Worm (Caenorhabditis elegans) whole organism, L1 larva: ENCODE measurements around the gene col-72.

ENCODE experiments used
- C04F5.9 ChIP-seq: sonication (generic microtip); optimal IDR thresholded peaks from 2 replicates; lab custom pipeline; 2016; ENCODE audit warnings: missing genetic modification characterization, missing compliant biosample characterization
- C34B4.2 ChIP-seq: sonication (generic microtip); optimal IDR thresholded peaks from 2 replicates; lab custom pipeline; 2017; ENCODE audit warnings: mild to moderate bottlenecking, missing genetic modification characterization, missing compliant biosample characterization
- Y116A8C.19 ChIP-seq: sonication (generic microtip); optimal IDR thresholded peaks from 2 replicates; lab custom pipeline; 2016; ENCODE audit warnings: missing compliant biosample characterization, missing genetic modification characterization, borderline replicate concordance
- blmp-1 ChIP-seq: fragments of 150-350 bp; optimal IDR thresholded peaks from 2 replicates; lab custom pipeline; 2014; ENCODE audit warnings: missing biosample characterization, missing genetic modification characterization
- ceh-8 ChIP-seq: fragments of 200-800 bp; sonication (Bioruptor generic); optimal IDR thresholded peaks from 2 replicates; lab custom pipeline; 2018; ENCODE audit warnings: mild to moderate bottlenecking, missing genetic modification characterization, moderate library complexity, missing compliant biosample characterization
- ceh-82 ChIP-seq, 3 experiments: fragments of 150-350 bp in 1 of 3; sonication (generic microtip) in 2 of 3; optimal IDR thresholded peaks; 2 replicates each; lab custom pipeline; 2014 to 2017; ENCODE audit warnings: missing biosample characterization in 3 of 3, missing genetic modification characterization in 3 of 3
- ceh-88 ChIP-seq: fragments of 200-800 bp; sonication (Bioruptor generic); IDR thresholded peaks from 2 replicates; pipeline ENCODE4 v1.3.6; 2022; ENCODE audit warnings: missing genetic modification characterization, missing compliant biosample characterization
- ces-1 ChIP-seq: fragments of 150-350 bp; optimal IDR thresholded peaks from 2 replicates; lab custom pipeline; 2014; ENCODE audit warnings: missing biosample characterization, missing genetic modification reagents, missing genetic modification characterization
- dsc-1 ChIP-seq: sonication (generic microtip); optimal IDR thresholded peaks from 2 replicates; lab custom pipeline; 2016; ENCODE audit warnings: mild to moderate bottlenecking, missing genetic modification characterization, missing compliant biosample characterization
- egl-13 ChIP-seq: sonication (generic microtip); optimal IDR thresholded peaks from 2 replicates; lab custom pipeline; 2016; ENCODE audit warnings: missing genotype, missing genetic modification reagents, missing genetic modification characterization, missing compliant biosample characterization
- egl-27 ChIP-seq, 2 experiments: fragments of 150-350 bp in 1 of 2; sonication (generic microtip); optimal IDR thresholded peaks; 3 replicates each; lab custom pipeline; 2017 to 2018; ENCODE audit warnings: missing biosample characterization in 2 of 2, missing genetic modification characterization in 2 of 2, missing genetic modification reagents in 2 of 2
- elt-2 ChIP-seq: sonication (generic microtip); optimal IDR thresholded peaks from 2 replicates; lab custom pipeline; 2016; ENCODE audit warnings: missing genetic modification characterization, mild to moderate bottlenecking, inconsistent platforms, missing compliant biosample characterization, missing genetic modification reagents
- elt-3 ChIP-seq, 6 experiments: fragments of 150-350 bp in 1 of 6; sonication (generic microtip); optimal IDR thresholded peaks; 2 replicates each; lab custom pipeline; 2017 to 2018; ENCODE audit warnings: missing biosample characterization in 6 of 6, missing genetic modification characterization in 6 of 6, inconsistent platforms in 1 of 6
- fkh-8 ChIP-seq: sonication (generic microtip); optimal IDR thresholded peaks from 2 replicates; lab custom pipeline; 2016; ENCODE audit warnings: mild to moderate bottlenecking, missing genetic modification characterization, missing compliant biosample characterization
- hlh-17 ChIP-seq: fragments of 200-800 bp; sonication (Bioruptor generic); optimal IDR thresholded peaks from 2 replicates; lab custom pipeline; 2018; ENCODE audit warnings: missing genetic modification characterization, mild to moderate bottlenecking, missing compliant biosample characterization, moderate library complexity, borderline replicate concordance
- hpl-2 ChIP-seq: fragments of 150-350 bp; optimal IDR thresholded peaks from 2 replicates; lab custom pipeline; 2014; ENCODE audit warnings: missing biosample characterization, missing genetic modification reagents, missing genetic modification characterization
- irx-1 ChIP-seq: sonication (generic microtip); optimal IDR thresholded peaks from 2 replicates; lab custom pipeline; 2016; ENCODE audit warnings: missing genetic modification characterization, missing compliant biosample characterization
- jun-1 ChIP-seq: fragments of 150-350 bp; optimal IDR thresholded peaks from 2 replicates; lab custom pipeline; 2014; ENCODE audit warnings: missing biosample characterization, missing genetic modification reagents, missing genetic modification characterization
- lin-13 ChIP-seq: fragments of 150-350 bp; optimal IDR thresholded peaks from 2 replicates; lab custom pipeline; 2014; ENCODE audit warnings: missing biosample characterization, missing genetic modification reagents, missing genetic modification characterization
- lin-14 ChIP-seq: fragments of 200-800 bp; sonication (Bioruptor generic); optimal IDR thresholded peaks from 2 replicates; lab custom pipeline; 2018; ENCODE audit warnings: mild to moderate bottlenecking, missing genetic modification characterization, moderate library complexity, missing compliant biosample characterization
- lin-15B ChIP-seq: fragments of 150-350 bp; sonication (generic microtip); optimal IDR thresholded peaks from 3 replicates; lab custom pipeline; 2014; ENCODE audit warnings: missing biosample characterization, missing genetic modification characterization
- lin-35 ChIP-seq, 2 experiments: fragments of 150-350 bp; optimal IDR thresholded peaks; 2 replicates each; lab custom pipeline; 2014; ENCODE audit warnings: missing biosample characterization in 2 of 2, missing genetic modification characterization in 2 of 2, missing genetic modification reagents in 2 of 2
- nhr-19 ChIP-seq: fragments of 200-800 bp; sonication (Bioruptor generic); conservative IDR thresholded peaks from 2 replicates; pipeline ENCODE4 v1.3.6; 2022; ENCODE audit warnings: missing genetic modification characterization, missing compliant biosample characterization
- nhr-20 ChIP-seq: sonication (generic microtip); optimal IDR thresholded peaks from 2 replicates; lab custom pipeline; 2016; ENCODE audit warnings: mild to moderate bottlenecking, missing genetic modification characterization, missing compliant biosample characterization
- nhr-237 ChIP-seq: fragments of 150-350 bp; optimal IDR thresholded peaks from 2 replicates; lab custom pipeline; 2014; ENCODE audit warnings: missing biosample characterization, missing genetic modification characterization
- nhr-28 ChIP-seq: fragments of 150-350 bp; optimal IDR thresholded peaks from 2 replicates; lab custom pipeline; 2014; ENCODE audit warnings: missing biosample characterization, missing genetic modification characterization
- nhr-76 ChIP-seq: sonication (generic microtip); optimal IDR thresholded peaks from 2 replicates; lab custom pipeline; 2017; ENCODE audit warnings: missing biosample characterization, missing genetic modification characterization
- nhr-84 ChIP-seq: sonication (generic microtip); optimal IDR thresholded peaks from 2 replicates; lab custom pipeline; 2017; ENCODE audit warnings: missing biosample characterization, missing genetic modification characterization
- nhr-85 ChIP-seq: sonication (generic microtip); peaks from one replicate; lab custom pipeline; 2016; ENCODE audit warnings: missing genetic modification characterization, inconsistent platforms, missing compliant biosample characterization
- nhr-90 ChIP-seq: sonication (generic microtip); optimal IDR thresholded peaks from 2 replicates; lab custom pipeline; 2016; ENCODE audit warnings: mild to moderate bottlenecking, missing genetic modification characterization, missing compliant biosample characterization; ENCODE audit not compliant: poor library complexity
- pax-3 ChIP-seq: fragments of 200-800 bp; sonication (Bioruptor generic); optimal IDR thresholded peaks from 2 replicates; lab custom pipeline; 2018; ENCODE audit warnings: mild to moderate bottlenecking, missing genetic modification characterization, moderate library complexity, missing compliant biosample characterization
- pqm-1 ChIP-seq: sonication (generic microtip); optimal IDR thresholded peaks from 3 replicates; lab custom pipeline; 2017; ENCODE audit warnings: missing biosample characterization, missing genetic modification characterization
- rnt-1 ChIP-seq: sonication (generic microtip); optimal IDR thresholded peaks from 2 replicates; lab custom pipeline; 2016; ENCODE audit warnings: mild to moderate bottlenecking, missing genetic modification characterization, moderate library complexity, missing compliant biosample characterization
- sox-4 ChIP-seq: sonication (generic microtip); optimal IDR thresholded peaks from 2 replicates; lab custom pipeline; 2016; ENCODE audit warnings: missing genetic modification characterization, missing compliant biosample characterization
- sptf-1 ChIP-seq: fragments of 150-350 bp; optimal IDR thresholded peaks from 2 replicates; lab custom pipeline; 2014; ENCODE audit warnings: missing biosample characterization, missing genetic modification characterization
- sup-37 ChIP-seq: fragments of 200-800 bp; sonication (Bioruptor generic); optimal IDR thresholded peaks from 2 replicates; lab custom pipeline; 2018; ENCODE audit warnings: mild to moderate bottlenecking, missing genetic modification characterization, missing compliant biosample characterization
- unc-98 ChIP-seq: fragments of 200-800 bp; sonication (Bioruptor generic); IDR thresholded peaks from 2 replicates; pipeline ENCODE4 v1.3.6; 2022; ENCODE audit warnings: missing genetic modification characterization, missing compliant biosample characterization
- vab-15 ChIP-seq: sonication (generic microtip); optimal IDR thresholded peaks from 2 replicates; lab custom pipeline; 2017; ENCODE audit warnings: missing genotype, mild to moderate bottlenecking, missing genetic modification characterization, missing compliant biosample characterization
- ztf-11 ChIP-seq, 2 experiments: sonication (generic microtip); optimal IDR thresholded peaks; 2 replicates each; lab custom pipeline; 2016 to 2017; ENCODE audit warnings: missing genetic modification characterization in 2 of 2, missing biosample characterization in 1 of 2, missing compliant biosample characterization in 1 of 2

col-72 gene

DNA sequence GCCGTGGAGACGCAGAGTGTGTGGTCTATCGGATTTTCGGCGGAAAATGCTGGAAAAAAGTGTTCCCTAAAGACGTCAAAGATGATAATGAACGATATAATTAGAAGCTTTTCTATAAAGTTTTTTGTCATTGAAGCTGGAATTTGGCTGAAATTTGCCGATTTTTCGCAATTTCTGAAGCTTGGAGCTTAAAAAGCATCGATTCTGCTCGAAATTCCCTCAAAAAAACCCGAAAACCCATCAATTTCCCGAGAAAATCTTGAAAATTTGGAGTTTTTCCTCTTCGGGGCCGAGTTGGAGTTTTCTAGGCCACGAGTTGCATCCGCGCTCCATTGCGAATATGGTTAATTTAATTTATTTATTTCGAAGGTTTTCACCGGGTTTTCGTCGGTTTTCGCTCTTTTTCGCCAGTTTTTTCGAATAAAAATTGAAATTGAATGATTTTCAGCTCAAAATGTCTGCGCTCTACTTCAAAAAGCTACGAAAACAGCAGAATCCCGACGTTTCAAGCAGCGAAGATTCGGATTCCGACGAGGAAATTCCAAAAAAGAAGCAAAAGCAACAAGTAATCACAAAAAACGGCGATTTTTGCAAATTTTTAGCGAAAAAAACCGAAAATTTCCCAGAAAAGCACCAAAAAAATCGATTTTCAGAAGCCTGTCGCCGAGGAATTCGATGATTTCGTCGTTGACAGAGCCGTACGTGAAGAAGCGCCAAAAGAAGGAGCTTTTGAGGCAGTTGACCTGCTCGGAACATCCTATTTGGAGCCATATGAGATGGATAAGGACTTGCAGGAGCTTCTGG, 21.3 kb downstream of the col-72 start, which contains the start of the genes col-71 and Y49F6B.2 (continued):
- peak; percentile 76 for TF ChIP-seq nhr-20 (tag; lab: Kevin White, UChicago)
- no peak for TF ChIP-seq nhr-84
- peak; percentile 47 for TF ChIP-seq vab-15 (tag; lab: Kevin White, UChicago)
- peak; percentile 81 for TF ChIP-seq pax-3 (tag; lab: Kevin White, UChicago)
- TF ChIP-seq lin-13 (GFP tag; lab: Kevin White, UChicago) = peak; percentile 80
- TF ChIP-seq Y116A8C.19 (tag; lab: Kevin White, UChicago) = peak; percentile 32
- peak in 1 of 2 experiments; percentile 90 for TF ChIP-seq ztf-11 (tag; optimal IDR thresholded peaks at IDR 0.05; lab: Kevin White, UChicago)
- TF ChIP-seq irx-1 (tag; lab: Kevin White, UChicago) = peak; percentile 92
- TF ChIP-seq hlh-17 = no peak
- TF ChIP-seq lin-14 (GFP tag; lab: Kevin White, UChicago) = peak; percentile 89
- TF ChIP-seq elt-2 (tag; lab: Kevin White, UChicago) = peak; percentile 68
- peak; percentile 80 for TF ChIP-seq C04F5.9 (tag; lab: Kevin White, UChicago)
- peak; percentile 86 for TF ChIP-seq fkh-8 (tag; lab: Kevin White, UChicago)
- TF ChIP-seq nhr-90 (tag; lab: Kevin White, UChicago) = peak; percentile 89
- no peak for TF ChIP-seq sup-37 (GFP tag; lab: Kevin White, UChicago)
- no peak for TF ChIP-seq C34B4.2 (tag; lab: Kevin White, UChicago)
- no peak for TF ChIP-seq nhr-28 (tag; lab: Kevin White, UChicago)
- no peak for TF ChIP-seq nhr-76
- peak; percentile 79 for TF ChIP-seq nhr-19 (GFP tag; lab: Robert Waterston, UW)
- peak; percentile 91 for TF ChIP-seq egl-13
- TF ChIP-seq ceh-8 (GFP tag; lab: Kevin White, UChicago) = peak; percentile 96
- TF ChIP-seq jun-1 (tag; lab: Kevin White, UChicago) = peak; percentile 31
- no peak for TF ChIP-seq sptf-1 (tag; lab: Kevin White, UChicago)
- peak; percentile 80 for TF ChIP-seq unc-98 (GFP tag; lab: Robert Waterston, UW)
- TF ChIP-seq egl-27 (tag; optimal IDR thresholded peaks at IDR 0.05; lab: Kevin White, UChicago) = no peak
- TF ChIP-seq ceh-82 (tag; optimal IDR thresholded peaks at IDR 0.05; lab: Kevin White, UChicago) = peak; percentile 76 to 82 (median 78)
- peak; percentile 90 for TF ChIP-seq lin-15B (tag; lab: Kevin White, UChicago)
- peak; percentile 40 for TF ChIP-seq nhr-237 (tag; lab: Kevin White, UChicago)
- TF ChIP-seq sox-4 (tag; lab: Kevin White, UChicago) = peak; percentile 76
- peak; percentile 94 for TF ChIP-seq dsc-1
- peak; percentile 98 for TF ChIP-seq rnt-1
- TF ChIP-seq ces-1 (GFP tag; lab: Kevin White, UChicago) = peak; percentile 85
- no peak for TF ChIP-seq hpl-2 (GFP tag; lab: Kevin White, UChicago)

- TF ChIP-seq hpl-2 (GFP tag; lab: Kevin White, UChicago) = no peak
- no peak for TF ChIP-seq elt-3 (tag; optimal IDR thresholded peaks at IDR 0.05; lab: Kevin White, UChicago)
- no peak for TF ChIP-seq ceh-88 (GFP tag; lab: Robert Waterston, UW)
- no peak for TF ChIP-seq egl-13
- no peak for TF ChIP-seq lin-35 (GFP tag; optimal IDR thresholded peaks at IDR 0.05; lab: Kevin White, UChicago)
- TF ChIP-seq, all 84 proteins: peak for 0
These were observed 22.0 kb downstream of the col-72 start for ce11 chrII:3502011-3502410.

DNA sequence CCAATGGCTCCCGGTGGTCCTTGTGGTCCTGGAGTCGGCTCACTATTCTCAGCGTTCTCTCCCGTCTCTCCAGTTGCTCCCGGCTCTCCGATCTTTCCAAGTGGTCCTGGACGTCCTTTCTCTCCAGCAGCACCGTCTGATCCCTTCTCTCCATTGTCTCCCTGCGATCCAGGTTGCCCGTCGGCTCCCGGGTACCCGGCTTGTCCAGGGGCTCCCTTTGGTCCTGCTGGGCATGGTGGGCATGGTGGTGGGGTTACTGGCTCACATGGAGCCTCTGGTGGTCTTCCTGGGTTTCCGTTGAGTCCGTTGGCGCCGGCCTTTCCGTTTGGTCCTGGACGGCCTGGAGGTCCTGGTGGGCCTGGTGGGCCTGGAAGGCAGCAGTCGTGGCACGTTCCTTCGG, 23.6 kb downstream of the col-72 start:
- TF ChIP-seq lin-13 (GFP tag; lab: Kevin White, UChicago) (no peak), hlh-17 (no peak), blmp-1 (tag; lab: Kevin White, UChicago) (no peak), dsc-1 (no peak), nhr-85 (tag; lab: Kevin White, UChicago) (peak; percentile 19), nhr-84 (no peak), pqm-1 (no peak), rnt-1 (no peak)
